Worm (Caenorhabditis elegans): ENCODE data around the gene srbc-30.

ce11 chrV:3502038-3502437 lies 21.8 kb upstream of the srbc-30 start, which contains the start of the genes C07G3.8 and C07G3.10:
- TF ChIP-seq snpc-3.4 (tag; optimal IDR thresholded peaks at IDR 0.05) (no peak), unc-62 (GFP tag; optimal IDR thresholded peaks at IDR 0.05) (no peak), ceh-58 (GFP tag; IDR thresholded peaks at IDR 0.05) (no peak), nfya-2 (GFP tag; IDR thresholded peaks at IDR 0.05) (no peak), ztf-3 (GFP tag; optimal IDR thresholded peaks at IDR 0.05) (no peak), F37B4.10 (GFP tag; IDR thresholded peaks at IDR 0.05) (no peak), snpc-4 (GFP tag; optimal IDR thresholded peaks at IDR 0.05) (no peak), snpc-4 (tag; optimal IDR thresholded peaks at IDR 0.05) (no peak), ceh-100 (GFP tag; IDR thresholded peaks at IDR 0.05) (no peak)

All from whole organism, young adult.